Worm (Caenorhabditis elegans) whole organism, L4 larva: ENCODE measurements around the gene C18H7.4.

Experiments used
- lin-15B ChIP-seq: fragments of 150-350 bp; sonication (generic microtip); optimal IDR thresholded peaks from 3 replicates; lab custom pipeline; 2014; ENCODE audit warnings: missing biosample characterization, missing genetic modification characterization
- nhr-11 ChIP-seq: fragments of 150-350 bp; optimal IDR thresholded peaks from 2 replicates; lab custom pipeline; 2014; ENCODE audit warnings: missing biosample characterization, missing genetic modification characterization
- nhr-6 ChIP-seq: fragments of 150-350 bp; optimal IDR thresholded peaks from 2 replicates; lab custom pipeline; 2014; ENCODE audit warnings: missing biosample characterization, missing genetic modification characterization

ce11 chrIV:560314-560713, 32.8 kb upstream of the C18H7.4 start:
- TF ChIP-seq lin-15B = no peak
- no peak for TF ChIP-seq nhr-11 (tag; lab: Kevin White, UChicago)
- TF ChIP-seq nhr-6 (tag; lab: Kevin White, UChicago) = no peak
